Fruit fly (Drosophila melanogaster): ENCODE measurements around the gene CG42556.

DNA sequence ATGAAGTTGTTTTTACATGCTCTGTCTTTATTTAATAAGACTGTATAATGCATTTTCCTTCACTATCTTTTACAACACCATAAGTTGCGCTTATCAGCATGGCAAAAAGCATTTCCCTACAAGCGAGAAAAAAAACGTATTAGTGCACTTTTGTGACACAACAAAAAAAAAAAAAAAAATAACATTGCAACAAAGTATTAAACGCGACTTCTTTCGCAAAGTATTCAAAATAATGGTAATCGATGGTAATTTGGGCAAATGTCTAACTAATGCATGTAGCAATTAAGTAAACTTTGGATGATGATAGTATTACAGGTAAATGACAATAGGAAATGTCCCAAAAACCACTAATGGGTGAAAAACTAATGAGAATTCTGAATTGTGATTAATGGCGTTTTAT, 41.8 kb upstream of the CG42556 start:
- no peak for TF ChIP-seq CG8478 (optimal IDR thresholded peaks at IDR 0.05)
- no peak for TF ChIP-seq CTCF (optimal IDR thresholded peaks at IDR 0.05)
